Fruit fly (Drosophila melanogaster) whole organism, embryonic: ENCODE measurements around the gene CG13465.

Experiments used
- Antp ChIP-seq: fragments of 200-800 bp; sonication (Bioruptor generic); optimal IDR thresholded peaks from 3 replicates; lab custom pipeline; 2016; ENCODE audit warnings: missing biosample characterization, missing genetic modification characterization
- Atf3 ChIP-seq: fragments of 200-800 bp; sonication (Bioruptor generic); optimal IDR thresholded peaks from 3 replicates; lab custom pipeline; 2016; ENCODE audit warnings: missing biosample characterization, missing genetic modification characterization
- BEAF-32 ChIP-seq: fragments of 200-800 bp; sonication (Bioruptor generic); optimal IDR thresholded peaks from 3 replicates; lab custom pipeline; 2017; ENCODE audit warnings: missing biosample characterization, missing genetic modification characterization, mild to moderate bottlenecking, moderate library complexity, missing genetic modification reagents
- CG11398 ChIP-seq: fragments of 200-800 bp; sonication (Bioruptor generic); optimal IDR thresholded peaks from 2 replicates; lab custom pipeline; 2016; ENCODE audit warnings: missing biosample characterization, missing genetic modification characterization
- CG1233 ChIP-seq: fragments of 200-800 bp; sonication (Bioruptor generic); optimal IDR thresholded peaks from 4 replicates; lab custom pipeline; 2018; ENCODE audit warnings: missing biosample characterization, mild to moderate bottlenecking, missing genetic modification characterization
- CG12659 ChIP-seq: fragments of 200-800 bp; sonication (Bioruptor generic); optimal IDR thresholded peaks from 3 replicates; lab custom pipeline; 2017; ENCODE audit warnings: mild to moderate bottlenecking, missing biosample characterization, missing genetic modification reagents, missing genetic modification characterization
- CG12942 ChIP-seq: fragments of 200-800 bp; sonication (Bioruptor generic); optimal IDR thresholded peaks from 3 replicates; lab custom pipeline; 2016; ENCODE audit warnings: missing biosample characterization, missing genetic modification characterization
- CG14860 ChIP-seq: fragments of 200-800 bp; sonication (Bioruptor generic); IDR thresholded peaks from 3 replicates; pipeline ENCODE4 v1.3.6; 2022; ENCODE audit warnings: missing biosample characterization, missing genetic modification characterization; ENCODE audit not compliant: partially characterized antibody
- CG15514 ChIP-seq: fragments of 200-800 bp; sonication (Bioruptor generic); optimal IDR thresholded peaks from 3 replicates; lab custom pipeline; 2017; ENCODE audit warnings: missing biosample characterization, missing genetic modification characterization, mild to moderate bottlenecking, moderate library complexity, missing genetic modification reagents
- CG16863 ChIP-seq: fragments of 200-800 bp; sonication (Bioruptor generic); optimal IDR thresholded peaks from 3 replicates; lab custom pipeline; 2016; ENCODE audit warnings: missing biosample characterization, missing genetic modification characterization
- CG17802 ChIP-seq: fragments of 200-800 bp; sonication (Bioruptor generic); optimal IDR thresholded peaks from 2 replicates; lab custom pipeline; 2018; ENCODE audit warnings: missing biosample characterization, mild to moderate bottlenecking, missing genetic modification characterization, moderate library complexity
- CG18476 ChIP-seq: fragments of 200-800 bp; sonication (Bioruptor generic); optimal IDR thresholded peaks from 2 replicates; lab custom pipeline; 2016; ENCODE audit warnings: missing biosample characterization, mild to moderate bottlenecking, missing genetic modification characterization
- CG18764 ChIP-seq: fragments of 200-800 bp; sonication (Bioruptor generic); optimal IDR thresholded peaks from 3 replicates; lab custom pipeline; 2016; ENCODE audit warnings: missing biosample characterization, missing genetic modification characterization
- CG2120 ChIP-seq: fragments of 200-800 bp; sonication (Bioruptor generic); optimal IDR thresholded peaks from 3 replicates; lab custom pipeline; 2016; ENCODE audit warnings: missing biosample characterization, missing genetic modification characterization
- CG2129 ChIP-seq: fragments of 200-800 bp; sonication (Bioruptor generic); IDR thresholded peaks from 2 replicates; pipeline ENCODE4 v1.3.6; 2022; ENCODE audit warnings: missing biosample characterization, missing genetic modification characterization; ENCODE audit not compliant: partially characterized antibody
- CG2202 ChIP-seq: fragments of 200-800 bp; sonication (Bioruptor generic); optimal IDR thresholded peaks from 2 replicates; lab custom pipeline; 2018; ENCODE audit warnings: missing biosample characterization, mild to moderate bottlenecking, missing genetic modification characterization
- CG31441 ChIP-seq: fragments of 200-800 bp; sonication (Bioruptor generic); IDR thresholded peaks from 2 replicates; pipeline ENCODE4 v1.3.6; 2022; ENCODE audit warnings: missing biosample characterization, missing genetic modification characterization
- CG34422 ChIP-seq: fragments of 200-800 bp; sonication (Bioruptor generic); IDR thresholded peaks from 3 replicates; pipeline ENCODE4 v1.3.6; 2022; ENCODE audit warnings: missing biosample characterization, missing genetic modification characterization
- CG42726 ChIP-seq: fragments of 200-800 bp; sonication (Bioruptor generic); IDR thresholded peaks from 2 replicates; pipeline ENCODE4 v1.3.6; 2022; ENCODE audit warnings: missing biosample characterization, missing genetic modification characterization; ENCODE audit not compliant: partially characterized antibody
- CG4707 ChIP-seq: fragments of 200-800 bp; sonication (Bioruptor generic); optimal IDR thresholded peaks from 2 replicates; lab custom pipeline; 2018; ENCODE audit warnings: missing biosample characterization, mild to moderate bottlenecking, missing genetic modification characterization, moderate library complexity
- CG7786 ChIP-seq: fragments of 200-800 bp; sonication (Bioruptor generic); optimal IDR thresholded peaks from 2 replicates; lab custom pipeline; 2016; ENCODE audit warnings: missing biosample characterization, missing genetic modification characterization
- CG8290 ChIP-seq, 3 experiments: fragments of 200-800 bp; sonication (Bioruptor generic); optimal IDR thresholded peaks; 2 replicates each; lab custom pipeline; 2016 to 2019; ENCODE audit warnings: missing biosample characterization in 3 of 3, missing genetic modification characterization in 3 of 3, mild to moderate bottlenecking in 2 of 3, moderate library complexity in 1 of 3
- CG8924 ChIP-seq: fragments of 200-800 bp; optimal IDR thresholded peaks from 3 replicates; lab custom pipeline; 2019; ENCODE audit warnings: missing biosample characterization, mild to moderate bottlenecking, missing genetic modification characterization, moderate library complexity
- D ChIP-seq, 2 experiments: fragments of 200-800 bp in 1 of 2; fragments of >200 bp in 1 of 2; sonication (Bioruptor generic) in 1 of 2; optimal IDR thresholded peaks; 2 replicates in 1 of 2; 3 replicates in 1 of 2; lab custom pipeline; 2017; ENCODE audit warnings: mild to moderate bottlenecking in 1 of 2, missing biosample characterization in 1 of 2, missing genetic modification characterization in 1 of 2, missing genetic modification reagents in 1 of 2
- Fer2 ChIP-seq: fragments of 200-800 bp; sonication (Bioruptor generic); optimal IDR thresholded peaks from 2 replicates; lab custom pipeline; 2018; ENCODE audit warnings: missing biosample characterization, mild to moderate bottlenecking, missing genetic modification characterization, moderate library complexity
- MBD-R2 ChIP-seq: fragments of 200-800 bp; sonication (Bioruptor generic); IDR thresholded peaks from 2 replicates; pipeline ENCODE4 v1.3.6; 2022; ENCODE audit warnings: missing biosample characterization, missing genetic modification characterization
- MTF-1 ChIP-seq: fragments of 200-800 bp; sonication (Bioruptor generic); optimal IDR thresholded peaks from 2 replicates; lab custom pipeline; 2018; ENCODE audit warnings: missing biosample characterization, mild to moderate bottlenecking, missing genetic modification characterization, borderline replicate concordance
- NC2β ChIP-seq: fragments of 200-800 bp; sonication (Bioruptor generic); optimal IDR thresholded peaks from 2 replicates; lab custom pipeline; 2016; ENCODE audit warnings: missing biosample characterization, missing genetic modification characterization
- NK7.1 ChIP-seq: fragments of 200-800 bp; sonication (Bioruptor generic); optimal IDR thresholded peaks from 3 replicates; lab custom pipeline; 2016; ENCODE audit warnings: missing biosample characterization, missing genetic modification characterization
- Neu2 ChIP-seq: fragments of 200-800 bp; sonication (Bioruptor generic); optimal IDR thresholded peaks from 3 replicates; lab custom pipeline; 2016; ENCODE audit warnings: missing biosample characterization, missing genetic modification characterization, borderline replicate concordance
- Xrp1 ChIP-seq: fragments of 200-800 bp; sonication (Bioruptor generic); IDR thresholded peaks from 2 replicates; pipeline ENCODE4 v1.3.6; 2022; ENCODE audit warnings: missing biosample characterization, missing genetic modification characterization
- ac ChIP-seq: fragments of 200-800 bp; sonication (Bioruptor generic); optimal IDR thresholded peaks from 3 replicates; lab custom pipeline; 2017; ENCODE audit warnings: missing biosample characterization, mild to moderate bottlenecking, missing genetic modification characterization
- aop ChIP-seq: fragments of 200-800 bp; sonication (Bioruptor generic); IDR thresholded peaks from 2 replicates; pipeline ENCODE4 v1.3.6; 2022; ENCODE audit warnings: missing biosample characterization, missing genetic modification characterization
- ash1 ChIP-seq: fragments of 200-800 bp; sonication (Bioruptor generic); optimal IDR thresholded peaks from 2 replicates; lab custom pipeline; 2018; ENCODE audit warnings: missing biosample characterization, mild to moderate bottlenecking, missing genetic modification characterization
- croc ChIP-seq: fragments of 200-800 bp; sonication (Bioruptor generic); conservative IDR thresholded peaks from 3 replicates; pipeline ENCODE4 v1.3.6; 2022; ENCODE audit warnings: missing biosample characterization, missing genetic modification characterization
- dan ChIP-seq: fragments of 200-800 bp; sonication (Bioruptor generic); IDR thresholded peaks from 2 replicates; pipeline ENCODE4 v1.3.6; 2022; ENCODE audit warnings: missing biosample characterization, missing genetic modification characterization
- disco-r ChIP-seq: fragments of 200-800 bp; sonication (Bioruptor generic); optimal IDR thresholded peaks from 2 replicates; lab custom pipeline; 2016; ENCODE audit warnings: missing biosample characterization, missing genetic modification characterization
- emc ChIP-seq: fragments of 200-800 bp; sonication (Bioruptor generic); optimal IDR thresholded peaks from 2 replicates; lab custom pipeline; 2016; ENCODE audit warnings: missing biosample characterization, missing genetic modification characterization
- ems ChIP-seq: fragments of 200-800 bp; sonication (Bioruptor generic); optimal IDR thresholded peaks from 3 replicates; lab custom pipeline; 2016; ENCODE audit warnings: missing biosample characterization, missing genetic modification characterization
- fd102C ChIP-seq: fragments of 200-800 bp; sonication (Bioruptor generic); optimal IDR thresholded peaks from 2 replicates; lab custom pipeline; 2018; ENCODE audit warnings: missing biosample characterization, mild to moderate bottlenecking, missing genetic modification characterization, moderate library complexity
- kni ChIP-seq: fragments of 200-800 bp; sonication (Bioruptor generic); optimal IDR thresholded peaks from 3 replicates; lab custom pipeline; 2017; ENCODE audit warnings: mild to moderate bottlenecking, missing biosample characterization, missing genetic modification reagents, missing genetic modification characterization
- lilli ChIP-seq: fragments of 200-800 bp; sonication (Bioruptor generic); optimal IDR thresholded peaks from 3 replicates; lab custom pipeline; 2016; ENCODE audit warnings: missing biosample characterization, missing genetic modification characterization
- mirr ChIP-seq: fragments of 200-800 bp; sonication (Bioruptor generic); optimal IDR thresholded peaks from 3 replicates; lab custom pipeline; 2018; ENCODE audit warnings: missing biosample characterization, mild to moderate bottlenecking, missing genetic modification characterization
- nom ChIP-seq: fragments of 200-800 bp; sonication (Bioruptor generic); optimal IDR thresholded peaks from 2 replicates; lab custom pipeline; 2017; ENCODE audit warnings: missing biosample characterization, missing genetic modification characterization, mild to moderate bottlenecking, moderate library complexity, missing genetic modification reagents
- psq ChIP-seq: fragments of 200-800 bp; sonication (Bioruptor generic); optimal IDR thresholded peaks from 2 replicates; lab custom pipeline; 2017; ENCODE audit warnings: missing biosample characterization, missing genetic modification characterization
- ranshi ChIP-seq: fragments of 200-800 bp; sonication (Bioruptor generic); IDR thresholded peaks from 2 replicates; pipeline ENCODE4 v1.3.6; 2022; ENCODE audit warnings: missing biosample characterization, missing genetic modification characterization
- sd ChIP-seq: fragments of 200-800 bp; sonication (Bioruptor generic); optimal IDR thresholded peaks from 3 replicates; lab custom pipeline; 2018; ENCODE audit warnings: missing biosample characterization, mild to moderate bottlenecking, missing genetic modification characterization, moderate library complexity
- seq ChIP-seq: fragments of 200-800 bp; sonication (Bioruptor generic); IDR thresholded peaks from 2 replicates; pipeline ENCODE4 v1.3.6; 2022; ENCODE audit warnings: missing biosample characterization, missing genetic modification characterization
- tin ChIP-seq: fragments of 200-800 bp; sonication (Bioruptor generic); optimal IDR thresholded peaks from 3 replicates; lab custom pipeline; 2016; ENCODE audit warnings: missing biosample characterization, missing genetic modification characterization
- tup ChIP-seq: fragments of 200-800 bp; sonication (Bioruptor generic); optimal IDR thresholded peaks from 2 replicates; lab custom pipeline; 2016; ENCODE audit warnings: missing biosample characterization, mild to moderate bottlenecking, missing genetic modification characterization, moderate library complexity
- yki ChIP-seq: fragments of >200 bp; optimal IDR thresholded peaks from 3 replicates; lab custom pipeline; 2018

CG13465 gene

DNA sequence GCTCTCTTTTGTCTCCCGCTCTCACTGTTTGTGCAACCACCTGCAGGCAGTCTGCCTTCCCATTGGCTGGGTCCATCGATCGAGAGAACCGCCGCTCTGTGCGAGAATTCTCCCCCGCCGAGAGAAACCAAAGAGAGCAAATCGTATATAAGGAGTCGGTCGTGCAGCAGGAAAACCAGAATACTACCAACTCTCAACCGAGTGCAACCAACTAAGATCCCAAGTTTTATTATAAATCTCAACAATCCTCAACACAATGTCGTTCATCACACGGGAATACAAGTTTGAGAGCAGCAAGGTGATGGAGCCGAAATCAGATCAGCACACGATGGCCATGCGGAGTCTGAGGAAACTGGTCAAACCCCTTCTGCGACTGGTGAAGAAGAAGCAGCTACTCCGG, 25.0 kb upstream of the CG13465 start, which contains the start of gene Tom (continued):
- peak; percentile 50 for TF ChIP-seq fd102C
- TF ChIP-seq CG18476 (GFP tag; lab: Kevin White, UChicago), result no peak
- no peak for TF ChIP-seq NK7.1 (GFP tag; lab: Kevin White, UChicago)
- no peak for TF ChIP-seq CG15514
- TF ChIP-seq CG17802 (tag; lab: Kevin White, UChicago), result no peak
- no peak for TF ChIP-seq CG31441
- TF ChIP-seq ranshi (GFP tag; lab: Robert Waterston, UW), result no peak
- TF ChIP-seq CG14860 (GFP tag; lab: Robert Waterston, UW), result no peak
- TF ChIP-seq CG4707, result no peak
- no peak for TF ChIP-seq CG12659 (GFP tag; lab: Kevin White, UChicago)
- TF ChIP-seq CG8290 (GFP tag; optimal IDR thresholded peaks at IDR 0.05; lab: Kevin White, UChicago), result no peak
- peak in 1 of 2 experiments; percentile 6 for TF ChIP-seq CG8290 (tag; optimal IDR thresholded peaks at IDR 0.05; lab: Kevin White, UChicago)
- no peak for TF ChIP-seq CG1233 (GFP tag; lab: Kevin White, UChicago)
- no peak for TF ChIP-seq CG8924 (tag; lab: Kevin White, UChicago)
- peak; percentile 93 for TF ChIP-seq yki
- TF ChIP-seq Fer2 (tag; lab: Kevin White, UChicago), result no peak
- TF ChIP-seq BEAF-32, result no peak
- TF ChIP-seq tin (GFP tag; lab: Kevin White, UChicago), result no peak
- no peak for TF ChIP-seq MBD-R2
- no peak for TF ChIP-seq Xrp1 (GFP tag; lab: Robert Waterston, UW)
- no peak for TF ChIP-seq CG2120
- no peak for TF ChIP-seq CG18764 (GFP tag; lab: Kevin White, UChicago)
- no peak for TF ChIP-seq ash1
- TF ChIP-seq croc (GFP tag; lab: Robert Waterston, UW), result no peak
- no peak for TF ChIP-seq Atf3
- no peak for TF ChIP-seq D (optimal IDR thresholded peaks at IDR 0.05; lab: Kevin White, UChicago)
- TF ChIP-seq D (GFP tag; optimal IDR thresholded peaks at IDR 0.05; lab: Kevin White, UChicago), result no peak
- TF ChIP-seq CG42726, result no peak
- TF ChIP-seq disco-r, result no peak
- TF ChIP-seq sd (tag; lab: Kevin White, UChicago), result no peak
- TF ChIP-seq seq (GFP tag; lab: Robert Waterston, UW), result no peak
- no peak for TF ChIP-seq CG34422 (GFP tag; lab: Robert Waterston, UW)
- TF ChIP-seq CG2129 (GFP tag; lab: Robert Waterston, UW), result no peak
- TF ChIP-seq tup (GFP tag; lab: Kevin White, UChicago), result no peak
- no peak for TF ChIP-seq psq
- TF ChIP-seq MTF-1 (GFP tag; lab: Kevin White, UChicago), result no peak
- TF ChIP-seq ems (GFP tag; lab: Kevin White, UChicago), result peak; percentile 23
- TF ChIP-seq CG2202, result no peak
- no peak for TF ChIP-seq CG16863
- no peak for TF ChIP-seq dan
- peak; percentile 35 for TF ChIP-seq Neu2 (GFP tag; lab: Kevin White, UChicago)
- peak; percentile 4 for TF ChIP-seq Antp (GFP tag; lab: Kevin White, UChicago)
- no peak for TF ChIP-seq CG12942
- peak; percentile 98 for TF ChIP-seq kni (GFP tag; lab: Kevin White, UChicago)
- TF ChIP-seq CG7786 (GFP tag; lab: Kevin White, UChicago), result no peak
- TF ChIP-seq mirr (GFP tag; lab: Kevin White, UChicago), result no peak
- TF ChIP-seq ac (GFP tag; lab: Kevin White, UChicago), result peak; percentile 33
- TF ChIP-seq aop (GFP tag; lab: Robert Waterston, UW), result no peak
- peak; percentile 32 for TF ChIP-seq nom (GFP tag; lab: Kevin White, UChicago)
- TF ChIP-seq CG11398, result no peak
- peak; percentile 52 for TF ChIP-seq lilli (GFP tag; lab: Kevin White, UChicago)
- TF ChIP-seq emc, result no peak
- TF ChIP-seq NC2β (GFP tag; lab: Kevin White, UChicago), result peak; percentile 49
